Fruit fly (Drosophila melanogaster): ENCODE data around the gene CG32277.

- TF ChIP-seq OdsH (GFP tag; optimal IDR thresholded peaks at IDR 0.05) (no peak), Hr78 (GFP tag; optimal IDR thresholded peaks at IDR 0.05) (no peak), sv (GFP tag; optimal IDR thresholded peaks at IDR 0.05) (no peak), CG32264 (GFP tag; optimal IDR thresholded peaks at IDR 0.05) (no peak), Abd-B (GFP tag; optimal IDR thresholded peaks at IDR 0.05) (no peak), dsf (GFP tag; optimal IDR thresholded peaks at IDR 0.05; ENCODE audit: borderline replicate concordance) (no peak), psq (GFP tag; optimal IDR thresholded peaks at IDR 0.05) (no peak)
Measured at dm6 chr3L:3226458-3226783, 21.2 kb upstream of the CG32277 start.

All from whole organism, wandering third instar larva.